Fruit fly (Drosophila melanogaster): ENCODE measurements around the gene CG43294.

DNA sequence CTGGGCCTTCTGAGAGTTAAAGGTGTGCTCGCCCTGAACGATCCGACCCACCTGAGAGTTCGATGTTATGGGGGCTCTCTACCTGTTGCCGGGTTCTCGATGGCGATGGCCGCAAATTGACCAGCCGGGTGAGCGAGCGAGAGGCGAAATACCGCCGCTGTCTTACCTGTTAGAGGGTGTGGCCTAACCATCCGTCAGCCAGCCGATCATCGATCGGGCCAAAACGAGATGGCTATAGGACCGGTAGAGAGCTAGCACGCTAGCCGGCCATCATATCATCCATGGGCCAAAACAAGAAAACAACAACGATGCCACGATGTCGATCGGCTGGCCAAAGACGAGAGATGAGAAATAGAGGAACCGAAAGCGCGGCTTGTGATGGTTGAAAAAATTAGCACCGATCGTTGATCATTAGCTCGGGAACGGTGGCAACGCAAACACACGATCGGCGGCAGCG, 30.8 kb upstream of the CG43294 start, which contains the start of gene byn:
- no peak for TF ChIP-seq CTCF (optimal IDR thresholded peaks at IDR 0.05)
- no peak for TF ChIP-seq CG8478 (optimal IDR thresholded peaks at IDR 0.05)
